Worm (Caenorhabditis elegans) whole organism, L1 larva: ENCODE results near the gene ccr-4.

Experiments
- ama-1 ChIP-seq: fragments of 150-350 bp; optimal IDR thresholded peaks from 2 replicates; lab custom pipeline; 2014
- elt-3 ChIP-seq, 6 experiments: fragments of 150-350 bp in 1 of 6; sonication (generic microtip); optimal IDR thresholded peaks; 2 replicates each; lab custom pipeline; 2017 to 2018; ENCODE audit warnings: missing biosample characterization in 6 of 6, missing genetic modification characterization in 6 of 6, inconsistent platforms in 1 of 6
- pag-3 ChIP-seq: sonication (generic microtip); optimal IDR thresholded peaks from 2 replicates; lab custom pipeline; 2017; ENCODE audit warnings: missing genetic modification characterization, mild to moderate bottlenecking, missing compliant biosample characterization, antibody characterized with exemption, borderline replicate concordance; ENCODE audit not compliant: insufficient read depth
- sptf-1 ChIP-seq: fragments of 150-350 bp; optimal IDR thresholded peaks from 2 replicates; lab custom pipeline; 2014; ENCODE audit warnings: missing biosample characterization, missing genetic modification characterization
- tbx-2 ChIP-seq: sonication (generic microtip); optimal IDR thresholded peaks from 2 replicates; lab custom pipeline; 2016; ENCODE audit warnings: missing genetic modification characterization, missing compliant biosample characterization
- unc-86 ChIP-seq: sonication (generic microtip); optimal IDR thresholded peaks from 2 replicates; lab custom pipeline; 2016; ENCODE audit warnings: missing genetic modification characterization, missing compliant biosample characterization

DNA sequence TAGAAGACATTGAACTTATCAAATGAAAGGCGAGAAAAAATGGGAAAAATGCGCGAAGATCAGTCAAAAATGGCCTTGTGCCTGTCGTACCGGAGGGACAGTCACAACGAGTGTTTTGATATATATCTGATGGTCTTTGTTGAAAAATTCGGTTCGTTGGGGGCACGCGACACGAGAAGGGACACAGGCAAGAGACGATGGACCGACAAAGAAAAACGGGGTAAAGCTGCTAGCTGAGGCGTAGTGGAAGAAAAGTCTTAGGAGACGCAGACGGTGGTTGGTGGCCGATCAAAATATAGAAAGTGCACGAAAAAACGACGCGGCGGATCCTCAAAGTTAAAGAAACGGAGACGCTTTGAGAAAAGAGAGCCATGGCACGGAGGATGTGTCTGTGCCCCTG, 26.1 kb upstream of the ccr-4 start:
- TF ChIP-seq pag-3 (tag; lab: Kevin White, UChicago) (no peak), unc-86 (tag; lab: Kevin White, UChicago) (no peak), ama-1 (lab: Kevin White, UChicago) (no peak), sptf-1 (tag; lab: Kevin White, UChicago) (no peak), elt-3 (tag; optimal IDR thresholded peaks at IDR 0.05; lab: Kevin White, UChicago) (no peak), tbx-2 (tag; lab: Kevin White, UChicago) (no peak)
